Fruit fly (Drosophila melanogaster) whole organism, prepupa: Measurements from ENCODE around the gene Cyp9f2.

Experiments used
- Blimp-1 ChIP-seq: fragments of 200-800 bp; sonication (Bioruptor generic); optimal IDR thresholded peaks from 3 replicates; lab custom pipeline; 2017; ENCODE audit warnings: missing biosample characterization, missing genetic modification characterization, mild to moderate bottlenecking, moderate library complexity, missing genetic modification reagents
- CG10631 ChIP-seq: fragments of 200-800 bp; sonication (Bioruptor generic); optimal IDR thresholded peaks from 2 replicates; lab custom pipeline; 2016; ENCODE audit warnings: missing biosample characterization, missing genetic modification characterization
- CG10669 ChIP-seq: fragments of 200-800 bp; sonication (Bioruptor generic); optimal IDR thresholded peaks from 3 replicates; lab custom pipeline; 2018; ENCODE audit warnings: missing biosample characterization, mild to moderate bottlenecking, missing genetic modification characterization, moderate library complexity
- CG11294 ChIP-seq: fragments of 200-800 bp; sonication (Bioruptor generic); IDR thresholded peaks from 2 replicates; pipeline ENCODE4 v1.3.6; 2022; ENCODE audit warnings: missing biosample characterization, missing genetic modification characterization
- CG11762 ChIP-seq: fragments of 200-800 bp; sonication (Bioruptor generic); optimal IDR thresholded peaks from 3 replicates; lab custom pipeline; 2016; ENCODE audit warnings: missing biosample characterization, missing genetic modification characterization; ENCODE audit not compliant: insufficient read depth
- CG15336 ChIP-seq: fragments of 200-800 bp; sonication (Bioruptor generic); IDR thresholded peaks from 2 replicates; pipeline ENCODE4 v1.3.6; 2022; ENCODE audit warnings: missing biosample characterization, missing genetic modification characterization
- CG1621 ChIP-seq: fragments of 200-800 bp; sonication (Bioruptor generic); optimal IDR thresholded peaks from 3 replicates; lab custom pipeline; 2018; ENCODE audit warnings: missing biosample characterization, mild to moderate bottlenecking, missing genetic modification characterization
- CG16779 ChIP-seq: fragments of 200-800 bp; sonication (Bioruptor generic); optimal IDR thresholded peaks from 3 replicates; lab custom pipeline; 2017; ENCODE audit warnings: missing biosample characterization, mild to moderate bottlenecking, missing genetic modification characterization
- CG3032 ChIP-seq: fragments of 200-800 bp; optimal IDR thresholded peaks from 2 replicates; lab custom pipeline; 2019; ENCODE audit warnings: missing biosample characterization, mild to moderate bottlenecking, missing genetic modification characterization, moderate library complexity
- CG31627 ChIP-seq: fragments of 200-800 bp; sonication (Bioruptor generic); optimal IDR thresholded peaks from 3 replicates; lab custom pipeline; 2016; ENCODE audit warnings: missing biosample characterization, missing genetic modification characterization
- CG32006 ChIP-seq: fragments of 200-800 bp; sonication (Bioruptor generic); optimal IDR thresholded peaks from 3 replicates; lab custom pipeline; 2017; ENCODE audit warnings: missing biosample characterization, mild to moderate bottlenecking, missing genetic modification characterization
- CG34406 ChIP-seq: fragments of 200-800 bp; sonication (Bioruptor generic); optimal IDR thresholded peaks from 3 replicates; lab custom pipeline; 2016; ENCODE audit warnings: missing biosample characterization, missing genetic modification characterization
- CG4318 ChIP-seq: fragments of 200-800 bp; sonication (Bioruptor generic); optimal IDR thresholded peaks from 3 replicates; lab custom pipeline; 2017; ENCODE audit warnings: missing biosample characterization, mild to moderate bottlenecking, missing genetic modification characterization
- CG6276 ChIP-seq: fragments of 200-800 bp; sonication (Bioruptor generic); optimal IDR thresholded peaks from 2 replicates; lab custom pipeline; 2017; ENCODE audit warnings: missing biosample characterization, mild to moderate bottlenecking, missing genetic modification characterization
- CG6792 ChIP-seq: fragments of 200-800 bp; sonication (Bioruptor generic); optimal IDR thresholded peaks from 3 replicates; lab custom pipeline; 2016; ENCODE audit warnings: missing biosample characterization, missing genetic modification characterization
- CG6808 ChIP-seq: fragments of 200-800 bp; sonication (Bioruptor generic); optimal IDR thresholded peaks from 3 replicates; lab custom pipeline; 2017; ENCODE audit warnings: missing biosample characterization, missing genetic modification characterization, mild to moderate bottlenecking, moderate library complexity, missing genetic modification reagents
- CG6854 ChIP-seq: fragments of 200-800 bp; sonication (Bioruptor generic); optimal IDR thresholded peaks from 2 replicates; lab custom pipeline; 2017; ENCODE audit warnings: missing biosample characterization, mild to moderate bottlenecking, missing genetic modification characterization
- CG7368 ChIP-seq: fragments of 200-800 bp; sonication (Bioruptor generic); optimal IDR thresholded peaks from 3 replicates; lab custom pipeline; 2016; ENCODE audit warnings: missing biosample characterization, missing genetic modification characterization
- CG8119 ChIP-seq: fragments of 200-800 bp; sonication (Bioruptor generic); IDR thresholded peaks from 3 replicates; pipeline ENCODE4 v1.3.6; 2022; ENCODE audit warnings: missing biosample characterization, missing genetic modification characterization
- CG8632 ChIP-seq: fragments of 200-800 bp; sonication (Bioruptor generic); optimal IDR thresholded peaks from 3 replicates; lab custom pipeline; 2016; ENCODE audit warnings: missing biosample characterization, missing genetic modification characterization
- CG9139 ChIP-seq: fragments of 200-800 bp; sonication (Bioruptor generic); optimal IDR thresholded peaks from 3 replicates; lab custom pipeline; 2017; ENCODE audit warnings: missing biosample characterization, mild to moderate bottlenecking, missing genetic modification characterization
- Eip75B ChIP-seq: fragments of 200-800 bp; sonication (Bioruptor generic); optimal IDR thresholded peaks from 3 replicates; lab custom pipeline; 2016; ENCODE audit warnings: missing biosample characterization, missing genetic modification characterization
- Eip93F ChIP-seq: fragments of 200-800 bp; sonication (Bioruptor generic); optimal IDR thresholded peaks from 2 replicates; lab custom pipeline; 2016; ENCODE audit warnings: missing biosample characterization, mild to moderate bottlenecking, missing genetic modification characterization
- Ets21C ChIP-seq: fragments of 200-800 bp; sonication (Bioruptor generic); optimal IDR thresholded peaks from 3 replicates; lab custom pipeline; 2016; ENCODE audit warnings: missing biosample characterization, missing genetic modification characterization
- Ets96B ChIP-seq: fragments of 200-800 bp; optimal IDR thresholded peaks from 2 replicates; lab custom pipeline; 2019; ENCODE audit warnings: missing biosample characterization, mild to moderate bottlenecking, missing genetic modification characterization, moderate library complexity
- Gug ChIP-seq: fragments of 200-800 bp; sonication (Bioruptor generic); IDR thresholded peaks from 2 replicates; pipeline ENCODE4 v1.3.6; 2022; ENCODE audit warnings: missing biosample characterization, missing genetic modification characterization
- Hr39 ChIP-seq: fragments of 200-800 bp; sonication (Bioruptor generic); optimal IDR thresholded peaks from 2 replicates; lab custom pipeline; 2016; ENCODE audit warnings: missing biosample characterization, missing genetic modification characterization
- Hr4 ChIP-seq: fragments of 200-800 bp; sonication (Bioruptor generic); optimal IDR thresholded peaks from 3 replicates; lab custom pipeline; 2016; ENCODE audit warnings: missing biosample characterization, missing genetic modification characterization
- OdsH ChIP-seq: fragments of 200-800 bp; sonication (Bioruptor generic); optimal IDR thresholded peaks from 3 replicates; lab custom pipeline; 2016; ENCODE audit warnings: missing biosample characterization, missing genetic modification characterization
- Sox14 ChIP-seq: fragments of 200-800 bp; sonication (Bioruptor generic); optimal IDR thresholded peaks from 3 replicates; lab custom pipeline; 2016; ENCODE audit warnings: missing biosample characterization, missing genetic modification characterization
- acj6 ChIP-seq: fragments of 200-800 bp; sonication (Bioruptor generic); optimal IDR thresholded peaks from 3 replicates; lab custom pipeline; 2016; ENCODE audit warnings: missing biosample characterization, missing genetic modification characterization
- cyc ChIP-seq: fragments of 200-800 bp; sonication (Bioruptor generic); optimal IDR thresholded peaks from 3 replicates; lab custom pipeline; 2016; ENCODE audit warnings: missing biosample characterization, missing genetic modification characterization
- dac ChIP-seq: fragments of 200-800 bp; sonication (Bioruptor generic); optimal IDR thresholded peaks from 2 replicates; lab custom pipeline; 2017; ENCODE audit warnings: missing biosample characterization, mild to moderate bottlenecking, missing genetic modification characterization
- dsx ChIP-seq: fragments of 200-800 bp; optimal IDR thresholded peaks from 3 replicates; lab custom pipeline; 2019; ENCODE audit warnings: missing biosample characterization, mild to moderate bottlenecking, missing genetic modification characterization, moderate library complexity; ENCODE audit not compliant: poor library complexity, severe bottlenecking
- esn ChIP-seq: fragments of 200-800 bp; sonication (Bioruptor generic); optimal IDR thresholded peaks from 2 replicates; lab custom pipeline; 2016; ENCODE audit warnings: missing biosample characterization, mild to moderate bottlenecking, missing genetic modification characterization, moderate library complexity
- fd59A ChIP-seq: fragments of 200-800 bp; sonication (Bioruptor generic); optimal IDR thresholded peaks from 2 replicates; lab custom pipeline; 2017; ENCODE audit warnings: missing biosample characterization, mild to moderate bottlenecking, missing genetic modification characterization, missing genetic modification reagents
- fkh ChIP-seq: fragments of 200-800 bp; sonication (Bioruptor generic); optimal IDR thresholded peaks from 3 replicates; lab custom pipeline; 2017; ENCODE audit warnings: missing biosample characterization, mild to moderate bottlenecking, missing genetic modification characterization, moderate library complexity
- lz ChIP-seq: fragments of 200-800 bp; sonication (Bioruptor generic); optimal IDR thresholded peaks from 3 replicates; lab custom pipeline; 2016; ENCODE audit warnings: missing biosample characterization, missing genetic modification characterization
- net ChIP-seq: fragments of 200-800 bp; sonication (Bioruptor generic); optimal IDR thresholded peaks from 3 replicates; lab custom pipeline; 2016; ENCODE audit warnings: missing biosample characterization, missing genetic modification characterization
- pdm3 ChIP-seq: fragments of 200-800 bp; sonication (Bioruptor generic); optimal IDR thresholded peaks from 3 replicates; lab custom pipeline; 2016; ENCODE audit warnings: missing biosample characterization, missing genetic modification characterization
- salr ChIP-seq, 2 experiments: fragments of 200-800 bp; sonication (Bioruptor generic); optimal IDR thresholded peaks; 3 replicates each; lab custom pipeline; 2016 to 2018; ENCODE audit warnings: missing biosample characterization in 2 of 2, missing genetic modification characterization in 2 of 2, mild to moderate bottlenecking in 1 of 2
- ss ChIP-seq, 2 experiments: fragments of 200-800 bp; sonication (Bioruptor generic); optimal IDR thresholded peaks; 2 replicates in 1 of 2; 3 replicates in 1 of 2; lab custom pipeline; 2017 to 2018; ENCODE audit warnings: mild to moderate bottlenecking in 2 of 2, missing biosample characterization in 2 of 2, missing genetic modification characterization in 2 of 2, moderate library complexity in 1 of 2
- svp ChIP-seq: fragments of 200-800 bp; sonication (Bioruptor generic); peaks from one replicate; lab custom pipeline; 2016; ENCODE audit warnings: missing biosample characterization, missing genetic modification characterization
- topi ChIP-seq: fragments of 200-800 bp; sonication (Bioruptor generic); optimal IDR thresholded peaks from 3 replicates; lab custom pipeline; 2016; ENCODE audit warnings: missing biosample characterization, missing genetic modification characterization
- vri ChIP-seq: fragments of 200-800 bp; sonication (Bioruptor generic); optimal IDR thresholded peaks from 3 replicates; lab custom pipeline; 2016; ENCODE audit warnings: missing biosample characterization, mild to moderate bottlenecking, missing genetic modification characterization

Gene Cyp9f2

DNA sequence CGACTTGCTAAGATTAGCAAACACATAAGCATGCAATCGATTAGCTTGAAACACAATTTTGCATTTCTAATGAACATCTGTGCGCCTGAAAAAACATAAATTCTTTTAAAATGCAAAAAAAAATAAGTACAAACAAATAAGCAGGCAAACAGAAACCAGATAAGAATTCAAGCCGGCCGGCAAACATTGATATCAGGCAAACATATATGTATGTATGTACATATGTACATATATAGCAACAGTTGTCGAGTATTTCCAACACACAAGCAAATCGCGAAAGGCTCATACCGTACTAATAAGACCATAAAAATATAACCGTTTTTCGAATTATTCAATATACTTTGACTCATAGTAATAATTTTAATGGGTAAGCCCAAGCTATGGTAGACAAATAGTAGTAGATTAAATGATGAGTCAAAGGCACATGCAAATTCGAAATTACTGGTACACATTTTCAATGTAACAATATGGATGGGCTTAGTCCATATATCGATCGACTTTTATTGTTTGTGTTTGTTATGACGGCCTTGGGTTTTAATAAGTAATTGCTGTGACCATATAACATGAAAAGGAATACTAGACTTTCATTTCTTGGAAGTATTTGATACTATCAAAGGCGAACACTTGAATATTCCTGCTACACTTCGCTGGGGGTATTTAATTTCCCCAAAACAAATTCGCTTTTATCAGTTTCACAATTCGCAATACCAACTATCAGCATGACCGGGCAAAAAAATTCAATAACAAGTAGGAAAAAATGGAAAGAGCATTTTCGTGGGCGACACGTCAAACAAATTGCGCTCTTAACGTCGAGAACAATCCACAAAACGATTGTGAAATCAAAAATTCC lies 35.8 kb downstream of the Cyp9f2 start:
- TF ChIP-seq fkh (GFP tag; lab: Kevin White, UChicago) (peak; percentile 59), CG3032 (tag; lab: Kevin White, UChicago) (no peak), CG16779 (tag; lab: Kevin White, UChicago) (no peak), Blimp-1 (no peak), svp (GFP tag; lab: Kevin White, UChicago) (peak; percentile 57), Gug (GFP tag; lab: Robert Waterston, UW) (no peak), CG10669 (GFP tag; lab: Kevin White, UChicago) (no peak), net (no peak), CG6854 (GFP tag; lab: Kevin White, UChicago) (peak; percentile 10), CG10631 (GFP tag; lab: Kevin White, UChicago) (peak; percentile 28), CG6276 (GFP tag; lab: Kevin White, UChicago) (no peak)

dm6 chr3R:12369135-12369792 lies 36.6 kb downstream of the Cyp9f2 start, which contains the start of gene GstD1:
Gene GstD1, minus strand, starts transcription at chr3R:12369268.
- TF ChIP-seq salr (GFP tag; optimal IDR thresholded peaks at IDR 0.05; lab: Kevin White, UChicago) (peak in 1 of 2 experiments; percentile 81), dsx (GFP tag; lab: Kevin White, UChicago) (peak; percentile 20), dac (peak; percentile 47), pdm3 (GFP tag; lab: Kevin White, UChicago) (peak; percentile 43), CG6808 (peak; percentile 51), CG11762 (GFP tag; lab: Kevin White, UChicago) (peak; percentile 30), Sox14 (GFP tag; lab: Kevin White, UChicago) (peak; percentile 67), acj6 (GFP tag; lab: Kevin White, UChicago) (peak; percentile 43), Hr4 (GFP tag; lab: Kevin White, UChicago) (peak; percentile 83), topi (GFP tag; lab: Kevin White, UChicago) (peak; percentile 48), CG6276 (GFP tag; lab: Kevin White, UChicago) (peak; percentile 77), CG6854 (GFP tag; lab: Kevin White, UChicago) (no peak), Hr39 (peak; percentile 61), CG8119 (GFP tag; lab: Robert Waterston, UW) (peak; percentile 72), vri (peak; percentile 49), Gug (GFP tag; lab: Robert Waterston, UW) (0 out of 2 replicates have a peak, but pooled peaks have one; percentile 52), CG15336 (GFP tag; lab: Robert Waterston, UW) (peak; percentile 76), CG11294 (peak; percentile 59), CG1621 (tag; lab: Kevin White, UChicago) (no peak), OdsH (peak; percentile 59), Ets96B (tag; lab: Kevin White, UChicago) (peak; percentile 51), Eip93F (GFP tag; lab: Kevin White, UChicago) (no peak), Eip75B (GFP tag; lab: Kevin White, UChicago) (peak; percentile 35), cyc (GFP tag; lab: Kevin White, UChicago) (peak; percentile 60), CG9139 (GFP tag; lab: Kevin White, UChicago) (peak; percentile 36), esn (peak; percentile 60), CG7368 (peak; percentile 1), CG31627 (GFP tag; lab: Kevin White, UChicago) (peak; percentile 47), CG34406 (GFP tag; lab: Kevin White, UChicago) (peak; percentile 43), ss (GFP tag; optimal IDR thresholded peaks at IDR 0.05; lab: Kevin White, UChicago) (peak; percentile 3 to 53), Ets21C (GFP tag; lab: Kevin White, UChicago) (peak; percentile 39), CG8632 (GFP tag; lab: Kevin White, UChicago) (no peak), CG6792 (GFP tag; lab: Kevin White, UChicago) (peak; percentile 21), fd59A (GFP tag; lab: Kevin White, UChicago) (peak; percentile 59), CG10631 (GFP tag; lab: Kevin White, UChicago) (peak; percentile 61), lz (GFP tag; lab: Kevin White, UChicago) (peak; percentile 64), CG16779 (tag; lab: Kevin White, UChicago) (peak; percentile 36), CG32006 (GFP tag; lab: Kevin White, UChicago) (peak; percentile 89), fkh (GFP tag; lab: Kevin White, UChicago) (peak; percentile 62), CG3032 (tag; lab: Kevin White, UChicago) (peak; percentile 45), CG4318 (peak; percentile 76)
